Fruit fly (Drosophila melanogaster) whole organism, embryonic: ENCODE results near the gene arg.

Source experiments
- Ada2b ChIP-seq: fragments of 200-800 bp; sonication (Bioruptor generic); IDR thresholded peaks from 2 replicates; pipeline ENCODE4 v1.3.6; 2022; ENCODE audit warnings: missing biosample characterization, missing genetic modification characterization
- C15 ChIP-seq: fragments of 200-800 bp; sonication (Bioruptor generic); IDR thresholded peaks from 3 replicates; pipeline ENCODE4 v1.3.6; 2022; ENCODE audit warnings: missing biosample characterization, missing genetic modification characterization
- CG10543 ChIP-seq: fragments of 200-800 bp; sonication (Bioruptor generic); optimal IDR thresholded peaks from 3 replicates; lab custom pipeline; 2017; ENCODE audit warnings: missing biosample characterization, mild to moderate bottlenecking, missing genetic modification characterization, moderate library complexity
- CG11093 ChIP-seq: fragments of 200-800 bp; sonication (Bioruptor generic); IDR thresholded peaks from 3 replicates; pipeline ENCODE4 v1.3.6; 2022; ENCODE audit warnings: missing biosample characterization, missing genetic modification characterization
- CG11456 ChIP-seq: fragments of 200-800 bp; sonication (Bioruptor generic); IDR thresholded peaks from 3 replicates; pipeline ENCODE4 v1.3.6; 2022; ENCODE audit warnings: missing biosample characterization, missing genetic modification characterization
- CG13775 ChIP-seq: fragments of 200-800 bp; sonication (Bioruptor generic); optimal IDR thresholded peaks from 3 replicates; lab custom pipeline; 2017; ENCODE audit warnings: missing biosample characterization, mild to moderate bottlenecking, missing genetic modification characterization
- CG14710 ChIP-seq: fragments of 200-800 bp; sonication (Bioruptor generic); optimal IDR thresholded peaks from 3 replicates; lab custom pipeline; 2019; ENCODE audit warnings: missing biosample characterization, mild to moderate bottlenecking, missing genetic modification characterization, moderate library complexity
- CG16813 ChIP-seq: fragments of 200-800 bp; sonication (Bioruptor generic); IDR thresholded peaks from 3 replicates; pipeline ENCODE4 v1.3.6; 2022; ENCODE audit warnings: missing biosample characterization, missing genetic modification characterization; ENCODE audit not compliant: partially characterized antibody
- CG17328 ChIP-seq: fragments of 200-800 bp; sonication (Bioruptor generic); IDR thresholded peaks from 2 replicates; pipeline ENCODE4 v1.3.6; 2022; ENCODE audit warnings: missing biosample characterization, missing genetic modification characterization
- CG17829 ChIP-seq: fragments of 200-800 bp; optimal IDR thresholded peaks from 2 replicates; lab custom pipeline; 2019; ENCODE audit warnings: missing biosample characterization, mild to moderate bottlenecking, missing genetic modification characterization, moderate library complexity
- CG18262 ChIP-seq: fragments of 200-800 bp; optimal IDR thresholded peaks from 3 replicates; lab custom pipeline; 2019; ENCODE audit warnings: missing biosample characterization, mild to moderate bottlenecking, missing genetic modification characterization, moderate library complexity
- CG2712 ChIP-seq: fragments of 200-800 bp; optimal IDR thresholded peaks from 3 replicates; lab custom pipeline; 2019; ENCODE audit warnings: missing biosample characterization, mild to moderate bottlenecking, missing genetic modification characterization, moderate library complexity
- CG4617 ChIP-seq: fragments of 200-800 bp; sonication (Bioruptor generic); optimal IDR thresholded peaks from 3 replicates; lab custom pipeline; 2016; ENCODE audit warnings: missing biosample characterization, missing genetic modification characterization, borderline replicate concordance
- CG4854 ChIP-seq: fragments of 200-800 bp; sonication (Bioruptor generic); optimal IDR thresholded peaks from 2 replicates; lab custom pipeline; 2016; ENCODE audit warnings: missing biosample characterization, missing genetic modification characterization, inconsistent platforms
- CG5953 ChIP-seq: fragments of 200-800 bp; sonication (Bioruptor generic); IDR thresholded peaks from 2 replicates; pipeline ENCODE4 v1.3.6; 2022; ENCODE audit warnings: missing biosample characterization, missing genetic modification characterization
- CG6254 ChIP-seq: fragments of 200-800 bp; sonication (Bioruptor generic); optimal IDR thresholded peaks from 3 replicates; lab custom pipeline; 2017; ENCODE audit warnings: mild to moderate bottlenecking, missing biosample characterization, missing genetic modification reagents, missing genetic modification characterization
- CG6683 ChIP-seq: fragments of 200-800 bp; sonication (Bioruptor generic); optimal IDR thresholded peaks from 2 replicates; lab custom pipeline; 2017; ENCODE audit warnings: missing biosample characterization, mild to moderate bottlenecking, missing genetic modification characterization, missing genetic modification reagents
- Drgx ChIP-seq: fragments of 200-800 bp; sonication (Bioruptor generic); IDR thresholded peaks from 2 replicates; pipeline ENCODE4 v1.3.6; 2022; ENCODE audit warnings: missing biosample characterization, missing genetic modification characterization
- E2f2 ChIP-seq: fragments of 200-800 bp; sonication (Bioruptor generic); IDR thresholded peaks from 2 replicates; pipeline ENCODE4 v1.3.6; 2022; ENCODE audit warnings: missing biosample characterization, missing genetic modification characterization
- Hr3 ChIP-seq: fragments of 200-800 bp; sonication (Bioruptor generic); optimal IDR thresholded peaks from 3 replicates; lab custom pipeline; 2016; ENCODE audit warnings: missing biosample characterization, missing genetic modification characterization
- Mad ChIP-seq: fragments of 200-800 bp; sonication (Bioruptor generic); optimal IDR thresholded peaks from 2 replicates; lab custom pipeline; 2016; ENCODE audit warnings: missing biosample characterization, missing genetic modification characterization
- NK7.1 ChIP-seq: fragments of 200-800 bp; sonication (Bioruptor generic); optimal IDR thresholded peaks from 3 replicates; lab custom pipeline; 2016; ENCODE audit warnings: missing biosample characterization, missing genetic modification characterization
- Ptx1 ChIP-seq: fragments of 200-800 bp; sonication (Bioruptor generic); IDR thresholded peaks from 2 replicates; pipeline ENCODE4 v1.3.6; 2022; ENCODE audit warnings: missing biosample characterization, missing genetic modification characterization
- Ssrp ChIP-seq: fragments of 200-800 bp; sonication (Bioruptor generic); optimal IDR thresholded peaks from 2 replicates; lab custom pipeline; 2018; ENCODE audit warnings: missing biosample characterization, mild to moderate bottlenecking, missing genetic modification characterization, moderate library complexity
- Stat92E ChIP-seq, 3 experiments: fragments of >200 bp in 2 of 3; fragments of 200-800 bp in 1 of 3; sonication (Bioruptor generic) in 1 of 3; optimal IDR thresholded peaks; 2 replicates each; lab custom pipeline; 2017 to 2019; ENCODE audit warnings: missing biosample characterization in 3 of 3, missing genetic modification characterization in 3 of 3, mild to moderate bottlenecking in 1 of 3, moderate library complexity in 1 of 3
- Usf ChIP-seq: fragments of 200-800 bp; sonication (Bioruptor generic); optimal IDR thresholded peaks from 2 replicates; lab custom pipeline; 2017; ENCODE audit warnings: missing genotype, missing biosample characterization, missing genetic modification characterization
- Xbp1 ChIP-seq: fragments of 200-800 bp; sonication (Bioruptor generic); optimal IDR thresholded peaks from 3 replicates; lab custom pipeline; 2016; ENCODE audit warnings: missing biosample characterization, mild to moderate bottlenecking, missing genetic modification characterization
- bsh ChIP-seq, 2 experiments: fragments of 200-800 bp; sonication (Bioruptor generic); optimal IDR thresholded peaks; 2 replicates each; lab custom pipeline; 2017 to 2018; ENCODE audit warnings: mild to moderate bottlenecking in 2 of 2, missing biosample characterization in 2 of 2, missing genetic modification characterization in 2 of 2, moderate library complexity in 1 of 2
- dan ChIP-seq: fragments of 200-800 bp; sonication (Bioruptor generic); IDR thresholded peaks from 2 replicates; pipeline ENCODE4 v1.3.6; 2022; ENCODE audit warnings: missing biosample characterization, missing genetic modification characterization
- dm ChIP-seq: fragments of 200-800 bp; sonication (Bioruptor generic); optimal IDR thresholded peaks from 3 replicates; lab custom pipeline; 2016; ENCODE audit warnings: missing biosample characterization, missing genetic modification characterization
- dmrt11E ChIP-seq: fragments of 200-800 bp; sonication (Bioruptor generic); optimal IDR thresholded peaks from 3 replicates; lab custom pipeline; 2018; ENCODE audit warnings: missing biosample characterization, mild to moderate bottlenecking, missing genetic modification characterization, moderate library complexity
- fd102C ChIP-seq: fragments of 200-800 bp; sonication (Bioruptor generic); optimal IDR thresholded peaks from 2 replicates; lab custom pipeline; 2018; ENCODE audit warnings: missing biosample characterization, mild to moderate bottlenecking, missing genetic modification characterization, moderate library complexity
- gcm ChIP-seq: fragments of 200-800 bp; sonication (Bioruptor generic); optimal IDR thresholded peaks from 2 replicates; lab custom pipeline; 2019; ENCODE audit warnings: missing biosample characterization, mild to moderate bottlenecking, missing genetic modification characterization, moderate library complexity
- grau ChIP-seq: fragments of 200-800 bp; optimal IDR thresholded peaks from 3 replicates; lab custom pipeline; 2019; ENCODE audit warnings: missing biosample characterization, mild to moderate bottlenecking, missing genetic modification characterization, moderate library complexity
- gro ChIP-seq: fragments of 200-800 bp; sonication (Bioruptor generic); optimal IDR thresholded peaks from 2 replicates; lab custom pipeline; 2016; ENCODE audit warnings: missing biosample characterization, missing genetic modification characterization
- hkb ChIP-seq, 2 experiments: fragments of 200-800 bp in 1 of 2; fragments of >200 bp in 1 of 2; sonication (Bioruptor generic) in 1 of 2; IDR thresholded peaks in 1 of 2; optimal IDR thresholded peaks in 1 of 2; 2 replicates each; pipeline versions ENCODE4 v1.3.6 to Lab custom; 2017 to 2022; ENCODE audit warnings: missing biosample characterization in 1 of 2, missing genetic modification characterization in 1 of 2
- lmd ChIP-seq: fragments of 200-800 bp; sonication (Bioruptor generic); IDR thresholded peaks from 2 replicates; pipeline ENCODE4 v1.3.6; 2022; ENCODE audit warnings: missing biosample characterization, missing genetic modification characterization
- lola ChIP-seq, 3 experiments: fragments of >200 bp in 2 of 3; fragments of 200-800 bp in 1 of 3; sonication (Bioruptor generic) in 1 of 3; optimal IDR thresholded peaks; 2 replicates each; lab custom pipeline; 2017 to 2019; ENCODE audit warnings: missing biosample characterization in 3 of 3, missing genetic modification characterization in 3 of 3, mild to moderate bottlenecking in 1 of 3, moderate library complexity in 1 of 3
- lov ChIP-seq, 2 experiments: fragments of 200-800 bp in 1 of 2; fragments of >200 bp in 1 of 2; sonication (Bioruptor generic) in 1 of 2; IDR thresholded peaks in 1 of 2; optimal IDR thresholded peaks in 1 of 2; 2 replicates in 1 of 2; 3 replicates in 1 of 2; pipeline versions ENCODE4 v1.3.6 to Lab custom; 2017 to 2022; ENCODE audit warnings: missing biosample characterization in 1 of 2, missing genetic modification characterization in 1 of 2
- nerfin-1 ChIP-seq: fragments of 200-800 bp; sonication (Bioruptor generic); optimal IDR thresholded peaks from 3 replicates; lab custom pipeline; 2019; ENCODE audit warnings: missing biosample characterization, mild to moderate bottlenecking, missing genetic modification characterization, moderate library complexity
- onecut ChIP-seq: fragments of 200-800 bp; sonication (Bioruptor generic); IDR thresholded peaks from 2 replicates; pipeline ENCODE4 v1.3.6; 2022; ENCODE audit warnings: missing biosample characterization, missing genetic modification characterization
- prd ChIP-seq, 3 experiments: fragments of >200 bp in 2 of 3; fragments of 200-800 bp in 1 of 3; sonication (Bioruptor generic) in 1 of 3; optimal IDR thresholded peaks in 2 of 3; IDR thresholded peaks in 1 of 3; 2 replicates in 2 of 3; 3 replicates in 1 of 3; pipeline versions ENCODE4 v1.3.6 to Lab custom; 2017 to 2022; ENCODE audit warnings: missing biosample characterization in 1 of 3, missing genetic modification characterization in 1 of 3
- scrt ChIP-seq: fragments of 200-800 bp; sonication (Bioruptor generic); optimal IDR thresholded peaks from 2 replicates; lab custom pipeline; 2018; ENCODE audit warnings: missing biosample characterization, mild to moderate bottlenecking, missing genetic modification characterization, moderate library complexity
- sens-2 ChIP-seq: fragments of 200-800 bp; sonication (Bioruptor generic); IDR thresholded peaks from 2 replicates; pipeline ENCODE4 v1.3.6; 2022; ENCODE audit warnings: missing biosample characterization, missing genetic modification characterization
- ssp ChIP-seq: fragments of 200-800 bp; sonication (Bioruptor generic); IDR thresholded peaks from 2 replicates; pipeline ENCODE4 v1.3.6; 2022; ENCODE audit warnings: missing biosample characterization, missing genetic modification characterization
- stwl ChIP-seq: fragments of 200-800 bp; sonication (Bioruptor generic); optimal IDR thresholded peaks from 3 replicates; lab custom pipeline; 2018; ENCODE audit warnings: missing biosample characterization, mild to moderate bottlenecking, missing genetic modification characterization, moderate library complexity
- tx ChIP-seq: fragments of 200-800 bp; sonication (Bioruptor generic); optimal IDR thresholded peaks from 2 replicates; lab custom pipeline; 2016; ENCODE audit warnings: missing biosample characterization, missing genetic modification characterization

The arg gene

dm6 chrX:526479-527071, 17.3 kb downstream of the arg start (continued):
- no peak for TF ChIP-seq CG4854 (GFP tag; lab: Kevin White, UChicago)
- TF ChIP-seq CG17328 (GFP tag; lab: Robert Waterston, UW), result peak; percentile 79
- TF ChIP-seq dm (GFP tag; lab: Kevin White, UChicago), result peak; percentile 47
- TF ChIP-seq C15 (GFP tag; lab: Robert Waterston, UW), result no peak
- peak; percentile 80 for TF ChIP-seq dan (GFP tag; lab: Robert Waterston, UW)
- peak; percentile 47 for TF ChIP-seq CG6254 (GFP tag; lab: Kevin White, UChicago)
- TF ChIP-seq CG10543 (GFP tag; lab: Kevin White, UChicago), result no peak
- no peak for TF ChIP-seq CG5953
- peak; percentile 44 for TF ChIP-seq tx (GFP tag; lab: Kevin White, UChicago)
- TF ChIP-seq gro (GFP tag; lab: Kevin White, UChicago), result no peak
- TF ChIP-seq CG6683, result no peak
- TF ChIP-seq Mad (GFP tag; lab: Kevin White, UChicago), result peak; percentile 38
- TF ChIP-seq Drgx, result no peak
- peak; percentile 72 for TF ChIP-seq CG13775 (GFP tag; lab: Kevin White, UChicago)
- TF ChIP-seq stwl, result peak; percentile 47
- no peak for TF ChIP-seq CG16813 (GFP tag; lab: Robert Waterston, UW)
- TF ChIP-seq nerfin-1 (tag; lab: Kevin White, UChicago), result peak; percentile 24
- no peak for TF ChIP-seq hkb (optimal IDR thresholded peaks at IDR 0.05; lab: Kevin White, UChicago)
- 0 out of 2 replicates have a peak, but pooled peaks have one; percentile 23 for TF ChIP-seq hkb (GFP tag; IDR thresholded peaks at IDR 0.05; lab: Robert Waterston, UW)
- peak; percentile 71 for TF ChIP-seq Usf (GFP tag; lab: Kevin White, UChicago)
- no peak for TF ChIP-seq Ptx1 (GFP tag; lab: Robert Waterston, UW)
- TF ChIP-seq CG11093 (GFP tag; lab: Robert Waterston, UW), result 0 out of 3 replicates have a peak, but pooled peaks have one; percentile 42
- TF ChIP-seq CG18262, result peak; percentile 83
- peak in 1 of 2 experiments; percentile 59 for TF ChIP-seq bsh (GFP tag; optimal IDR thresholded peaks at IDR 0.05; lab: Kevin White, UChicago)
- TF ChIP-seq Hr3 (GFP tag; lab: Kevin White, UChicago), result peak; percentile 47
- peak; percentile 82 for TF ChIP-seq CG14710 (tag; lab: Kevin White, UChicago)
- TF ChIP-seq lola (GFP tag; optimal IDR thresholded peaks at IDR 0.05; lab: Kevin White, UChicago), result peak in 1 of 3 experiments; percentile 85
- peak; percentile 41; the same call in 1 of the 2 replicates for TF ChIP-seq lmd (GFP tag; lab: Robert Waterston, UW)
- TF ChIP-seq Ada2b (GFP tag; lab: Robert Waterston, UW), result no peak
- no peak for TF ChIP-seq lov (optimal IDR thresholded peaks at IDR 0.05; lab: Kevin White, UChicago)
- peak; percentile 72; the same call in 1 of the 3 replicates for TF ChIP-seq lov (GFP tag; IDR thresholded peaks at IDR 0.05; lab: Robert Waterston, UW)
- TF ChIP-seq prd (optimal IDR thresholded peaks at IDR 0.05; lab: Kevin White, UChicago), result no peak
- peak; percentile 93 for TF ChIP-seq prd (GFP tag; IDR thresholded peaks at IDR 0.05; lab: Robert Waterston, UW)
- TF ChIP-seq Xbp1, result peak; percentile 46
- no peak for TF ChIP-seq E2f2 (GFP tag; lab: Robert Waterston, UW)
- TF ChIP-seq dmrt11E (tag; lab: Kevin White, UChicago), result peak; percentile 92
- peak; percentile 56 for TF ChIP-seq grau (tag; lab: Kevin White, UChicago)
- TF ChIP-seq CG17829 (tag; lab: Kevin White, UChicago), result peak; percentile 83
- peak in 1 of 3 experiments; percentile 31 for TF ChIP-seq Stat92E (GFP tag; optimal IDR thresholded peaks at IDR 0.05; lab: Kevin White, UChicago)
- TF ChIP-seq onecut, result peak; percentile 48
- peak; percentile 42 for TF ChIP-seq gcm (GFP tag; lab: Kevin White, UChicago)
- TF ChIP-seq CG2712 (tag; lab: Kevin White, UChicago), result peak; percentile 83
- TF ChIP-seq Ssrp (tag; lab: Kevin White, UChicago), result peak; percentile 63
- TF ChIP-seq scrt (GFP tag; lab: Kevin White, UChicago), result no peak
- TF ChIP-seq NK7.1 (GFP tag; lab: Kevin White, UChicago), result peak; percentile 4
- peak; percentile 97 for TF ChIP-seq fd102C (GFP tag; lab: Kevin White, UChicago)
- 0 out of 2 replicates have a peak, but pooled peaks have one; percentile 41 for TF ChIP-seq sens-2 (GFP tag; lab: Robert Waterston, UW)
- no peak for TF ChIP-seq ssp (GFP tag; lab: Robert Waterston, UW)
- no peak for TF ChIP-seq CG11456 (GFP tag; lab: Robert Waterston, UW)
- TF ChIP-seq CG4617 (GFP tag; lab: Kevin White, UChicago), result peak; percentile 4
